Worm (Caenorhabditis elegans): Measurements from ENCODE around the gene F15D4.2.

Gene F15D4.2

DNA sequence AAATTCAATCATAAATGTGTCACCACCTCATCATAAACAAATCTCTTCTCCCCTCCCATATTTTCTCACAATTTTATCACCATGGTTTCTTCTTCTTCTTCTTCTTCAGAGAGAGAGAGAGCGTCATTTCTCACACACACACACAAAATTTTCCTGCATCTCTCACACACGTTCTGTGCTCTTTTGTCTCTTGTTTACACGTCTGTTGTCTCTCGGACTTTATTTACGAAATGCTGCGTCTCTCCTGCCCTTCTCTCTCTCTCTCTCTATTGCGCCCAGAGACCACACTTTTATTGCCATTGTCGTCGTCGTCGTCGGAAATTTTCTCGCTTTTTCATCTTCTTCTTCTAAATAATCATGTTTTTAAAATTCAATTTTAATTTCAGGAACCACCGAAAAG lies 20.7 kb upstream of the F15D4.2 start, which contains the start of gene lec-1 (continued):
- TF ChIP-seq nhr-43 (tag; optimal IDR thresholded peaks at IDR 0.05; ENCODE audit: poor library complexity, severe bottlenecking) (no peak), fkh-10 (GFP tag; optimal IDR thresholded peaks at IDR 0.05) (peak; percentile 35), snpc-4 (tag; optimal IDR thresholded peaks at IDR 0.05) (peak; percentile 6)

DNA sequence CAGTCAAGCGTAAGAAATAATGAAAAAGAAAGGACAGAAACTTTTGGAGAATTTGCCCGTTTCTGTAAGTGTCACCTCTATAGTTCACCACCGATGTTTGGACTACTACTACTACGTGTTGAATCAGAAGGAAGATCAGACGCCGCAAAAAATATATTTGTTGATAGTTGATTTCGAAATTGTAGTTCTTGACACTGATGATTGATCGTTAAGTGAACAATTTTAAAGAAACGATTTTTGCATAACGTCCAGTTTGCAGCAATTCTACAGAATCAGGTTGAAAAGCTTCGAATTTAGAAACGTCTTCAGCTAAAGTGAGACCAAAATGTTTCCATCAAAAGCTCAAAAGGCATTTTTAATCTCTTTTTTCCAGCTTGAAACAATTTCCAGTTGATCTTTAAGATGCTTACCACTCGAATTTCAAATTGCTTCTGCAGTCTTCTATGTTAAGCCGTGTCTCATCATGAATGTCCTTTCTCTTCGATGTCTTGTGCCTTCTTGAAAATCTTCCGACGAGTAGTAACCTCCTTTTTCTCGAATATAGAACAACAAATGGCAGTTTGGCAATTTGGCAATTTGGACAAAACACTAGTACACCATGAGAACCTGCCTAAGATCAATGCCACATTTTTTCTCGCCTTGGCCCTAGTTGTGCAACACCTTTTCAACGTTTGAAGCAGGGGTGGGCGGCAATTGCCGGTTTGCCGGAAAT lies 20.0 kb upstream of the F15D4.2 start:
- TF ChIP-seq ama-1 (optimal IDR thresholded peaks at IDR 0.05) (peak; percentile 52), egl-27 (tag; optimal IDR thresholded peaks at IDR 0.05) (no peak)

DNA sequence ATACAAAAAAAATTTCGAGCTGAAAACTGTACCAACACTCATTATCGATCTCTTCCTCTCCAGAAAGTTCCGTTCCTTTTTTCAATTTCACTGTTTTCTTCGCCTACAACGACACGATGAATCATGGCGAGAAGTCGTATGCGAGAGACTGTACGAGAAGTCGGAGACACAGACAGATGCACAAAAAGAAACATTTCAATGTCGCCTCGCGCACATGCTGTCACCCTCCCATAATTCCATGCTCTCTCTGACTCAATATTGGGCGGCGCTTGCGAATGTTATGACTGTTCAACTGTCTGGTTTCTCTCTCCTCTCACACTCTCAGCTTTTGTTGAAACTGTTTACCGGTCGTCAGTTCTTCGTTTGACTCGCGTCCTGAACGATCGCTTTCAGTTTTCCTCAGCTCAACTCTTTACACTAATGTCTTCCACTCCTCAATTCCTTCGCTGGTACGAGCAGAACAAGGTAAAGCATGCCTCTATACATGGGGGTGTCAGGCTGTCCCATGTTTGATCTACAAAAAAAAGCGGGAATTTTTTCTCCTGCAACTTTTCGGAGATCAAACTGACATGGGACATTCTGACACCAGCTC lies 19.1 kb upstream of the F15D4.2 start:
- TF ChIP-seq hmg-11 (tag; optimal IDR thresholded peaks at IDR 0.05): peak; percentile 29
- TF ChIP-seq nhr-25 (tag; optimal IDR thresholded peaks at IDR 0.05): peak; percentile 41
- TF ChIP-seq nfya-1 (tag; optimal IDR thresholded peaks at IDR 0.05; ENCODE audit: insufficient read depth): peak; percentile 33
- TF ChIP-seq pha-4 (tag; optimal IDR thresholded peaks at IDR 0.05): peak; percentile 75
- peak; percentile 32 for TF ChIP-seq lin-39 (tag; optimal IDR thresholded peaks at IDR 0.05)
- TF ChIP-seq aly-2 (tag; optimal IDR thresholded peaks at IDR 0.05): no peak
- TF ChIP-seq unc-62 (GFP tag; optimal IDR thresholded peaks at IDR 0.05): no peak
- TF ChIP-seq nhr-23 (tag; optimal IDR thresholded peaks at IDR 0.05): peak; percentile 2

DNA sequence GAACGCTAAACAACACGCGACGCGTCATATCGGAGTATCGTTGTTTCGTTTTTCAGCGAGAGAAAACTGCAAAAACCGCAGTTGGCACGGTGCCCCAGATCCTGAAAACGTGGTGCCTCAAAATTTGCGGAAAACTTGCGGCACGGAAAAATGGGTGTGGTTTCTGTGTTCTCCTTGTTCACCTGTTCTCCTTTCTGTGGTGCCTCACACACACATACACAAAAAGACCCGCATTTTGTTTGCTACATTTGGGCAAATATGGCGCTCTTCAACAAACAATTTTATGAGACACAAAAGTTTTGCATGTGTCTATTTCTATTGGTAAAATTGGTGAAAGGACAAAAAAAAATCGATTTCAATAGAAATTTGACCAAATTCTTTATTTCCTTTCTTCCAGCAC lies 17.0 kb upstream of the F15D4.2 start:
- no peak for TF ChIP-seq egl-5 (tag; optimal IDR thresholded peaks at IDR 0.05)
- TF ChIP-seq eor-1 (tag; optimal IDR thresholded peaks at IDR 0.05): no peak
- TF ChIP-seq nhr-43 (tag; optimal IDR thresholded peaks at IDR 0.05; ENCODE audit: poor library complexity, severe bottlenecking): no peak
- TF ChIP-seq nfya-1 (tag; optimal IDR thresholded peaks at IDR 0.05; ENCODE audit: insufficient read depth): no peak
- peak; percentile 87 for TF ChIP-seq pha-4 (tag; optimal IDR thresholded peaks at IDR 0.05)

DNA sequence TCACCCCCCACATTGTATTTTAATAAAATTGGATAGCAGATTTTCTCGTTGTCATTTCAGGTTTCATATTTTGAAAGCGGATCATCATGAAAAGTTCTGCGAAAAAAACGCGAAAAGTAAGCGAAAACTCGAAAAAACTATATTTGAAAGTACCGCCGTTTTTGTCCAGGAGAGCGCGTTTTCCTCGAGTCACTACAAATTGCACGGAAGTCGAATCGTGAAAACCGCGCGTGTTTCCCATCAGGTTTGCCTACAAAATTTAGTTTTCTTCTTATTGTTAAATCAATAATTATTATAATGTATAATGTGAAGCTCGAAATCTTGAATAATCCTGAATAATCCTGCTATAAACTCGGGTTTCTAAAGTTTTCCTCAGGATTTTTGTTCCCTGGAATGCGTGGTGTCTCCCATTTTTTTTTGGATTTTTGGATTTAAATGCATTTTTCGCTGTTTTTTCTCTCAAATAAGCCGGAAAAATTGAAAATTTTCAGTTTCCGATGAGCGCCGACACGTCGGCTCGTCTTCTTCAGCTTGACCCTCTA lies 16.1 kb upstream of the F15D4.2 start, which contains the start of gene btf-1:
btf-1 (plus strand) TSS at position 492 of the 542 bp plus-strand sequence.
- TF ChIP-seq nhr-25 (tag; optimal IDR thresholded peaks at IDR 0.05) (peak; percentile 20), nhr-12 (tag; optimal IDR thresholded peaks at IDR 0.05) (no peak), skn-1 (tag; optimal IDR thresholded peaks at IDR 0.05) (peak; percentile 60), lin-15B (tag; optimal IDR thresholded peaks at IDR 0.05) (peak; percentile 87), nhr-77 (tag; optimal IDR thresholded peaks at IDR 0.05) (peak; percentile 76), jun-1 (tag; optimal IDR thresholded peaks at IDR 0.05) (peak; percentile 54), egl-5 (tag; optimal IDR thresholded peaks at IDR 0.05) (peak; percentile 50), eor-1 (tag; optimal IDR thresholded peaks at IDR 0.05) (no peak), pqm-1 (tag; optimal IDR thresholded peaks at IDR 0.05) (peak; percentile 5), snpc-4 (tag; optimal IDR thresholded peaks at IDR 0.05) (peak; percentile 41), ceh-28 (tag; optimal IDR thresholded peaks at IDR 0.05) (peak; percentile 45), unc-62 (GFP tag; optimal IDR thresholded peaks at IDR 0.05) (no peak), hmg-11 (tag; optimal IDR thresholded peaks at IDR 0.05) (peak; percentile 61), ama-1 (optimal IDR thresholded peaks at IDR 0.05) (peak; percentile 82), zag-1 (tag; optimal IDR thresholded peaks at IDR 0.05) (no peak), elt-3 (tag; optimal IDR thresholded peaks at IDR 0.05) (no peak), ceh-16 (tag; optimal IDR thresholded peaks at IDR 0.05) (no peak), nfya-1 (tag; optimal IDR thresholded peaks at IDR 0.05; ENCODE audit: insufficient read depth) (peak; percentile 68), nhr-76 (tag; optimal IDR thresholded peaks at IDR 0.05) (no peak), R02D3.7 (tag; optimal IDR thresholded peaks at IDR 0.05) (peak; percentile 66), fkh-10 (GFP tag; optimal IDR thresholded peaks at IDR 0.05) (peak; percentile 70), nhr-23 (tag; optimal IDR thresholded peaks at IDR 0.05) (peak; percentile 49), elt-2 (tag; optimal IDR thresholded peaks at IDR 0.05) (peak; percentile 51), lsy-12 (tag; optimal IDR thresholded peaks at IDR 0.05) (peak; percentile 70), lin-39 (tag; optimal IDR thresholded peaks at IDR 0.05) (peak; percentile 44), pha-4 (tag; optimal IDR thresholded peaks at IDR 0.05) (peak; percentile 78), daf-12 (tag; optimal IDR thresholded peaks at IDR 0.05) (no peak)

All from whole organism, L3 larva.